Fruit fly (Drosophila melanogaster): ENCODE results near the gene CG45076.

CG45076 gene

DNA sequence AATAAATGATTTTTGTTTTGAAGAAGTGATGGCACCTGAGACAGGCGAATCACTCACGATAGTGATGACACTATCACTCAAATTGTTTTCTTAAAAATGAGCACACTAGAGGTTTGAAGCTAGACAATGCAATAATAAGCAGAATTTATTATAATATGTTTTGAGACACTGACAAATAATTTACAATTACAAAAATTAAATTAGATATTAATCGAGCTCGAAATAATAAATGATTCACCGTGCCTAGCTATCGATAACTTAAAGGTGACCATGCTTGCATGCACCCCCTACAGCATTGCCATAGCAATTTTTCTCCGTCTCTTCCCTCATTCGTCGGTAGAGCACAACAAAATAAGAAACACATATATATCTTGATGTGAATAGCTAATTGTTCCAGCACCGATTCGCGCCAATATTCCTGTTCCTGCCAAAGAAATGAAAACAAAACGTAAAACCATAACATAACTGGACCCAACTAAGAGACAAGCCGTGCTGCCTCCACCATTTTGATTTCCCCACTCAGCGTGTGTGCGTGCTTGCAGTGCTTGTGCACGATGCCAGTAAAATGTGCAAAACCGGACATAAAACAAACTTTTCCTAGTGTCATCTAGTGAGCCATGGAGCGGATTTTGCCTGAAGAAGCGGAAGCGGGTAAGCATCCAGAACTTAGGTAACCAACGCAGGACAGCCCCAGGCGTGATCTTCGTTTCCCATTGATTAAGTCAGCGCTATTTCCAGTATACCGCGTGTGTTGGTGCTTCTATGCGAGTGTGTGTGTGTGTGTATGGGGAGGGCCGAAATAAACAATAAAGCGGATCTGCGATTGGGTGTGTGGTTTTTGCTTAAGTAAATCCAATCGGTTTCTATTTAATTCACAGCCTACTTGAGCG is 16.0 kb downstream of the CG45076 start, which contains the start of the genes MED7 and Cap-H2:
MED7 (minus strand) TSS at position 67 of the 890 bp plus-strand sequence.
Cap-H2 (plus strand) TSS at position 345 of the 890 bp plus-strand sequence.
- peak; percentile 67 for TF ChIP-seq CG32121 (GFP tag; IDR thresholded peaks at IDR 0.05)
- TF ChIP-seq rn (GFP tag; IDR thresholded peaks at IDR 0.05): 0 out of 2 replicates have a peak, but pooled peaks have one; percentile 26
- TF ChIP-seq CG9948 (tag; optimal IDR thresholded peaks at IDR 0.05): no peak
- no peak for TF ChIP-seq CG8159 (tag; optimal IDR thresholded peaks at IDR 0.05)
- TF ChIP-seq Pif1B (GFP tag; optimal IDR thresholded peaks at IDR 0.05): no peak
- TF ChIP-seq CG4496 (GFP tag; IDR thresholded peaks at IDR 0.05): peak; percentile 66; the same call in 2 of the 3 replicates
- TF ChIP-seq CG10348 (GFP tag; IDR thresholded peaks at IDR 0.05): no peak
- TF ChIP-seq Ets98B (GFP tag; IDR thresholded peaks at IDR 0.05): peak; percentile 44

DNA sequence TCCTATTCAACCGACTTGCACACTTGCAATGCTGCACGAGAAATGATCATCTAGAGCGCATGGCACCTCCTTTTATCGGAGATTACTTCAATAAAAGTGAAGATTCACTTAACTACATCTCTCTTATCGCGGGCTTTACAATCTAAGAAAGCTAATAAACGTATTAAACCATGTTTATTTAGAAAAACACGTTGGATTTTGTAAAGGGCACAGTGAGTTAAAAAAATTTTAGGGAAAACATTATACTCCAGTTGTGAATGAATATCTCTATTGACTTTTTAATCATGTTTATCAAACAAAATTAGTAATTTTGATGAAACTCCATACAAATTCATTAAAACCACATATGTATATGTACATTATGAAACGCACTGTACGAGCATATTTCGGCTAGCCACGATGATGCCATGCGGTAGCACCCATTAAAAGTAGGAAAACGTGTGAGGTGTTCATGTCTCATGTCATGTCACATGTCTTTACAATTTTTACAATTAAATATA is 17.8 kb downstream of the CG45076 start, which contains the start of gene CG31272:
CG31272 (minus strand) TSS at position 51 of the 500 bp plus-strand sequence.
- TF ChIP-seq CG9948 (tag; optimal IDR thresholded peaks at IDR 0.05): no peak
- no peak for TF ChIP-seq gl (tag; optimal IDR thresholded peaks at IDR 0.05)
- no peak for TF ChIP-seq CG4496 (GFP tag; IDR thresholded peaks at IDR 0.05)
- TF ChIP-seq Snoo (tag; optimal IDR thresholded peaks at IDR 0.05): no peak
- no peak for TF ChIP-seq CG34367 (tag; optimal IDR thresholded peaks at IDR 0.05)
- TF ChIP-seq EcR (GFP tag; optimal IDR thresholded peaks at IDR 0.05): no peak
- TF ChIP-seq Ets98B (GFP tag; IDR thresholded peaks at IDR 0.05): no peak
- no peak for TF ChIP-seq CG12605 (GFP tag; IDR thresholded peaks at IDR 0.05)
- TF ChIP-seq CG10348 (GFP tag; IDR thresholded peaks at IDR 0.05): no peak
- no peak for TF ChIP-seq CG13204 (GFP tag; optimal IDR thresholded peaks at IDR 0.05)
- TF ChIP-seq CG17806 (tag; optimal IDR thresholded peaks at IDR 0.05): no peak
- no peak for TF ChIP-seq Pif1B (GFP tag; optimal IDR thresholded peaks at IDR 0.05)
- TF ChIP-seq CG8301 (tag; optimal IDR thresholded peaks at IDR 0.05): no peak
- TF ChIP-seq fd96Ca (GFP tag; IDR thresholded peaks at IDR 0.05): no peak
- no peak for TF ChIP-seq CG32121 (GFP tag; IDR thresholded peaks at IDR 0.05)
- no peak for TF ChIP-seq CG8159 (tag; optimal IDR thresholded peaks at IDR 0.05)
- TF ChIP-seq CG15710 (tag; optimal IDR thresholded peaks at IDR 0.05): no peak
- no peak for TF ChIP-seq rn (GFP tag; IDR thresholded peaks at IDR 0.05)
- no peak for TF ChIP-seq CG14655 (GFP tag; optimal IDR thresholded peaks at IDR 0.05)
- no peak for TF ChIP-seq D1 (tag; optimal IDR thresholded peaks at IDR 0.05)

DNA sequence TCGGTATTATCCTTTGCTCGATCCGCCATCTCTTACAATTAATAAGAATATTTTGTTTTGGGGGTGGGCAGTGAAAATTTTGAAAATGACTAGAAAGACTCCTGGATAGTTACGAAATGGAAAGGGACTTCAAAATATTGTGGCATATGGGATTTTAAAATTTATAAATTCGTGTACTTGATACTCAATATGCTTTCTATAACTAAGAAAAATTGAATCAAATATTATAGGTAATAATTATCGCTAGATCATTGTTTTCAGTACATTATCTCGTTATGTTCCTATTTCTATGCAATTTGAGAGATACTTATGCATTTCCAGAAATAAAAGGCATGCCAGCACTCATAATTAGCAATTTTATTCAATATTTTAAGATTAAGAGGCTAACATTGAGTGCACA is 21.6 kb downstream of the CG45076 start, which contains the start of gene CG14691:
CG14691 (minus strand) TSS at position 101 of the 400 bp plus-strand sequence.
- TF ChIP-seq CG14655 (GFP tag; optimal IDR thresholded peaks at IDR 0.05): no peak
- no peak for TF ChIP-seq Pif1B (GFP tag; optimal IDR thresholded peaks at IDR 0.05)
- TF ChIP-seq CG10348 (GFP tag; IDR thresholded peaks at IDR 0.05): no peak
- TF ChIP-seq EcR (GFP tag; optimal IDR thresholded peaks at IDR 0.05): no peak
- TF ChIP-seq CG8301 (tag; optimal IDR thresholded peaks at IDR 0.05): no peak
- TF ChIP-seq CG34367 (tag; optimal IDR thresholded peaks at IDR 0.05): no peak

DNA sequence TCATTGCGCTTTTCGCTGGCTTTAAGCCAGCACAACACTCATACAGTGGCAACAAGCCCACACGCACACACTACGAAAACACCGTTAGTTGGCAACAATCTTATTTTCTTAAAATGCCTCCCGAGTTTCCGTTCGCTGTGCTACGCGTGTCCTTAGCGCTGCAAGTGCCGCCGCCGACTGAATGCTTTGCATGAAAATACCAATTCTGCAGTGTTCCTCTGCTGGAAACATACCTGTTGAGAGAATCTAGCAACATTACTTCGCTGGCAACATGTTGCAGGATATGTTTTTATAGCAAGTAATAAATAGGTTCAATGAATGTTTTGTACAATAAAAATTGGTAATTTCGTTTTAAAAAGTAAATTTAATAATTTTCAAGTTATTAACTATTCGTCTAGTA is 26.1 kb downstream of the CG45076 start, which contains the start of gene TkR86C:
TkR86C (minus strand) TSS at position 168 of the 400 bp plus-strand sequence.
- TF ChIP-seq CG8301 (tag; optimal IDR thresholded peaks at IDR 0.05): no peak
- no peak for TF ChIP-seq CG32121 (GFP tag; IDR thresholded peaks at IDR 0.05)
- TF ChIP-seq CG9948 (tag; optimal IDR thresholded peaks at IDR 0.05): no peak
- no peak for TF ChIP-seq Snoo (tag; optimal IDR thresholded peaks at IDR 0.05)
- TF ChIP-seq D1 (tag; optimal IDR thresholded peaks at IDR 0.05): no peak
- no peak for TF ChIP-seq rn (GFP tag; IDR thresholded peaks at IDR 0.05)
- no peak for TF ChIP-seq CG12605 (GFP tag; IDR thresholded peaks at IDR 0.05)
- TF ChIP-seq CG10348 (GFP tag; IDR thresholded peaks at IDR 0.05): no peak
- no peak for TF ChIP-seq Pif1A (GFP tag; optimal IDR thresholded peaks at IDR 0.05)
- no peak for TF ChIP-seq gl (tag; optimal IDR thresholded peaks at IDR 0.05)
- no peak for TF ChIP-seq CG34367 (tag; optimal IDR thresholded peaks at IDR 0.05)
- TF ChIP-seq CG17806 (tag; optimal IDR thresholded peaks at IDR 0.05): no peak
- no peak for TF ChIP-seq CG15710 (tag; optimal IDR thresholded peaks at IDR 0.05)

DNA sequence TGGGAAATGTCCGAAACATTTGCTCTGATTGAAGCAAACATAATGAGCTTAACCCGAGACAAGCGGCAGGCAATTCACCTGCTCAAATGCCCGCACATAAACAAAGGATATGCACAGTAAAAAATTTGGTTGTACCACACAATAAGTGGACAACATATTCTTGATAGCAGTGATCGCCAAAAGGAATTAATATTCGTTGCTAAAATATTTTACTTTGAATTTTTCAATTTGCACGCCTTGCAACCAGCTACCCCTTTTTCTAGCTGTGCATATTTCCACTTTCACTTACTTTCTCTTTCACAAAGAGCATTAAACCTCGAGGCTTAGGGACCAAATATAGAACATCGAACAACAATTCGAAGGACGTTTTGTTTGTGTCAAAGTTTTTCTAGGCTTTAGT is 29.5 kb downstream of the CG45076 start:
- TF ChIP-seq fd96Ca (GFP tag; IDR thresholded peaks at IDR 0.05) (0 out of 3 replicates have a peak, but pooled peaks have one; percentile 19), D1 (tag; optimal IDR thresholded peaks at IDR 0.05) (no peak)

DNA sequence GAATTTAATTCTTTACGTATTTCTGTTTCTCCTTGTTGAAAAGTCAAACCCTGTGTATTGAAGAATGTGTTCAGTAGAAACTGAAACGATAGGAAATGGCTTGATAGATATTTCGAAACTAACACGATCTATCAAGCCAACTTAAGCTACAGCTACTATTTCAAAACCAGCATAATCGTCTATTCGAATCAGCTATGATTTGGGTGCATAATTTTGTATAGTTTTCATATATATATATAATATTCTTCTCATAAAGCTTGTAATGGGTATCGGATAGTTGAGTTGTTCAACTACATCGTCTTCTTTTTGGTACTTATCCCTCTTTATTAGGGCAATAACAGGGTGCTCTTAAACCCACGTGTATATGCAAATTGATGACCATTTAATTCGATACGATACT is 41.3 kb downstream of the CG45076 start, which contains the start of gene tomboy20:
tomboy20 (minus strand) TSS at position 101 of the 400 bp plus-strand sequence.
- TF ChIP-seq fd96Ca (GFP tag; IDR thresholded peaks at IDR 0.05) (no peak), CG8301 (tag; optimal IDR thresholded peaks at IDR 0.05) (no peak), CG17806 (tag; optimal IDR thresholded peaks at IDR 0.05) (no peak), Ets98B (GFP tag; IDR thresholded peaks at IDR 0.05) (no peak), CG32121 (GFP tag; IDR thresholded peaks at IDR 0.05) (no peak), rn (GFP tag; IDR thresholded peaks at IDR 0.05) (no peak), Pif1B (GFP tag; optimal IDR thresholded peaks at IDR 0.05) (no peak), CG12605 (GFP tag; IDR thresholded peaks at IDR 0.05) (no peak), CG8159 (tag; optimal IDR thresholded peaks at IDR 0.05) (no peak), CG13204 (GFP tag; optimal IDR thresholded peaks at IDR 0.05) (no peak), gl (tag; optimal IDR thresholded peaks at IDR 0.05) (no peak), D1 (tag; optimal IDR thresholded peaks at IDR 0.05) (no peak), Snoo (tag; optimal IDR thresholded peaks at IDR 0.05) (no peak), CG34367 (tag; optimal IDR thresholded peaks at IDR 0.05) (no peak), CG9948 (tag; optimal IDR thresholded peaks at IDR 0.05) (no peak), EcR (GFP tag; optimal IDR thresholded peaks at IDR 0.05) (no peak), CG15710 (tag; optimal IDR thresholded peaks at IDR 0.05) (no peak), CG14655 (GFP tag; optimal IDR thresholded peaks at IDR 0.05) (no peak), CG4496 (GFP tag; IDR thresholded peaks at IDR 0.05) (no peak)

Measured in whole organism, pupa.